Fruit fly (Drosophila melanogaster): ENCODE measurements around the gene CG14106.
A peak's percentile ranks its signal among the peaks of the same experiment; 100 is the strongest.

The CG14106 gene

dm6 chr3L:13435170-13435727 lies 9.8 kb upstream of the CG14106 start, which contains the start of gene CG10713:
Gene CG10713 (minus strand): TSS chr3L:13435229.
- TF ChIP-seq Pif1B (GFP tag; optimal IDR thresholded peaks at IDR 0.05) (peak; percentile 57), CG8159 (tag; optimal IDR thresholded peaks at IDR 0.05) (peak; percentile 46), CG9948 (tag; optimal IDR thresholded peaks at IDR 0.05) (no peak), Snoo (tag; optimal IDR thresholded peaks at IDR 0.05) (peak; percentile 4), CG13204 (GFP tag; optimal IDR thresholded peaks at IDR 0.05) (peak; percentile 67), rn (GFP tag; IDR thresholded peaks at IDR 0.05) (peak; percentile 46; the same call in 1 of the 2 replicates), CG14655 (GFP tag; optimal IDR thresholded peaks at IDR 0.05) (peak; percentile 72), CG34367 (tag; optimal IDR thresholded peaks at IDR 0.05) (peak; percentile 35), D1 (tag; optimal IDR thresholded peaks at IDR 0.05) (no peak), Ets98B (GFP tag; IDR thresholded peaks at IDR 0.05) (peak; percentile 77), CG10348 (GFP tag; IDR thresholded peaks at IDR 0.05) (no peak), CG4496 (GFP tag; IDR thresholded peaks at IDR 0.05) (peak; percentile 89), CG15710 (tag; optimal IDR thresholded peaks at IDR 0.05) (no peak), Pif1A (GFP tag; optimal IDR thresholded peaks at IDR 0.05) (peak; percentile 64), EcR (GFP tag; optimal IDR thresholded peaks at IDR 0.05) (no peak), CG32121 (GFP tag; IDR thresholded peaks at IDR 0.05) (peak; percentile 77), CG12605 (GFP tag; IDR thresholded peaks at IDR 0.05) (peak; percentile 84), gl (tag; optimal IDR thresholded peaks at IDR 0.05) (peak; percentile 70), CG17806 (tag; optimal IDR thresholded peaks at IDR 0.05) (no peak), CG8301 (tag; optimal IDR thresholded peaks at IDR 0.05) (peak; percentile 68)

- TF ChIP-seq CG13204 (GFP tag; optimal IDR thresholded peaks at IDR 0.05) (no peak), Snoo (tag; optimal IDR thresholded peaks at IDR 0.05) (no peak), gl (tag; optimal IDR thresholded peaks at IDR 0.05) (no peak), CG32121 (GFP tag; IDR thresholded peaks at IDR 0.05) (no peak), CG8159 (tag; optimal IDR thresholded peaks at IDR 0.05) (no peak), CG14655 (GFP tag; optimal IDR thresholded peaks at IDR 0.05) (no peak), CG34367 (tag; optimal IDR thresholded peaks at IDR 0.05) (no peak), D1 (tag; optimal IDR thresholded peaks at IDR 0.05) (no peak), Pif1A (GFP tag; optimal IDR thresholded peaks at IDR 0.05) (no peak), CG9948 (tag; optimal IDR thresholded peaks at IDR 0.05) (no peak), EcR (GFP tag; optimal IDR thresholded peaks at IDR 0.05) (no peak), CG10348 (GFP tag; IDR thresholded peaks at IDR 0.05) (no peak), CG8301 (tag; optimal IDR thresholded peaks at IDR 0.05) (no peak), rn (GFP tag; IDR thresholded peaks at IDR 0.05) (no peak), Pif1B (GFP tag; optimal IDR thresholded peaks at IDR 0.05) (no peak), CG12605 (GFP tag; IDR thresholded peaks at IDR 0.05) (no peak), CG17806 (tag; optimal IDR thresholded peaks at IDR 0.05) (no peak), Ets98B (GFP tag; IDR thresholded peaks at IDR 0.05) (no peak)
These were observed 8.1 kb upstream of the CG14106 start for dm6 chr3L:13433522-13433921.

dm6 chr3L:13432791-13433190 lies 7.3 kb upstream of the CG14106 start:
- no peak for TF ChIP-seq Snoo (tag; optimal IDR thresholded peaks at IDR 0.05)
- no peak for TF ChIP-seq CG8301 (tag; optimal IDR thresholded peaks at IDR 0.05)
- no peak for TF ChIP-seq CG17806 (tag; optimal IDR thresholded peaks at IDR 0.05)
- TF ChIP-seq CG32121 (GFP tag; IDR thresholded peaks at IDR 0.05) = no peak
- no peak for TF ChIP-seq D1 (tag; optimal IDR thresholded peaks at IDR 0.05)
- TF ChIP-seq CG15710 (tag; optimal IDR thresholded peaks at IDR 0.05) = no peak
- no peak for TF ChIP-seq CG13204 (GFP tag; optimal IDR thresholded peaks at IDR 0.05)
- TF ChIP-seq CG10348 (GFP tag; IDR thresholded peaks at IDR 0.05) = no peak
- no peak for TF ChIP-seq CG34367 (tag; optimal IDR thresholded peaks at IDR 0.05)
- no peak for TF ChIP-seq Pif1B (GFP tag; optimal IDR thresholded peaks at IDR 0.05)

dm6 chr3L:13430171-13430570 lies 4.7 kb upstream of the CG14106 start:
- no peak for TF ChIP-seq gl (tag; optimal IDR thresholded peaks at IDR 0.05)
- TF ChIP-seq CG14655 (GFP tag; optimal IDR thresholded peaks at IDR 0.05) = no peak
- TF ChIP-seq CG15710 (tag; optimal IDR thresholded peaks at IDR 0.05) = no peak
- TF ChIP-seq CG32121 (GFP tag; IDR thresholded peaks at IDR 0.05) = no peak
- TF ChIP-seq CG8159 (tag; optimal IDR thresholded peaks at IDR 0.05) = no peak
- no peak for TF ChIP-seq CG4496 (GFP tag; IDR thresholded peaks at IDR 0.05)
- TF ChIP-seq Pif1A (GFP tag; optimal IDR thresholded peaks at IDR 0.05) = no peak
- TF ChIP-seq CG10348 (GFP tag; IDR thresholded peaks at IDR 0.05) = no peak
- no peak for TF ChIP-seq Ets98B (GFP tag; IDR thresholded peaks at IDR 0.05)
- no peak for TF ChIP-seq CG12605 (GFP tag; IDR thresholded peaks at IDR 0.05)
- no peak for TF ChIP-seq EcR (GFP tag; optimal IDR thresholded peaks at IDR 0.05)
- TF ChIP-seq CG34367 (tag; optimal IDR thresholded peaks at IDR 0.05) = no peak
- no peak for TF ChIP-seq Snoo (tag; optimal IDR thresholded peaks at IDR 0.05)
- no peak for TF ChIP-seq CG8301 (tag; optimal IDR thresholded peaks at IDR 0.05)

- TF ChIP-seq fd96Ca (GFP tag; IDR thresholded peaks at IDR 0.05) = no peak
- TF ChIP-seq CG17806 (tag; optimal IDR thresholded peaks at IDR 0.05) = no peak
- no peak for TF ChIP-seq D1 (tag; optimal IDR thresholded peaks at IDR 0.05)
- no peak for TF ChIP-seq CG14655 (GFP tag; optimal IDR thresholded peaks at IDR 0.05)
- TF ChIP-seq CG9948 (tag; optimal IDR thresholded peaks at IDR 0.05) = no peak
- no peak for TF ChIP-seq CG4496 (GFP tag; IDR thresholded peaks at IDR 0.05)
- TF ChIP-seq Ets98B (GFP tag; IDR thresholded peaks at IDR 0.05) = no peak
- no peak for TF ChIP-seq CG34367 (tag; optimal IDR thresholded peaks at IDR 0.05)
- no peak for TF ChIP-seq CG8159 (tag; optimal IDR thresholded peaks at IDR 0.05)
- no peak for TF ChIP-seq rn (GFP tag; IDR thresholded peaks at IDR 0.05)
- TF ChIP-seq CG13204 (GFP tag; optimal IDR thresholded peaks at IDR 0.05) = no peak
- no peak for TF ChIP-seq CG32121 (GFP tag; IDR thresholded peaks at IDR 0.05)
- TF ChIP-seq CG10348 (GFP tag; IDR thresholded peaks at IDR 0.05) = no peak
- TF ChIP-seq Snoo (tag; optimal IDR thresholded peaks at IDR 0.05) = no peak
- no peak for TF ChIP-seq Pif1A (GFP tag; optimal IDR thresholded peaks at IDR 0.05)
- TF ChIP-seq Pif1B (GFP tag; optimal IDR thresholded peaks at IDR 0.05) = no peak
These were observed 1.1 kb upstream of the CG14106 start, which contains the start of gene CG14105 for dm6 chr3L:13426573-13426972. Gene CG14105 (minus strand): TSS chr3L:13426673.
